Worm (Caenorhabditis elegans) whole organism, young adult: ENCODE measurements around the gene smim-14.

Source experiments
- C06A6.2 ChIP-seq: fragments of 200-800 bp; sonication (Bioruptor generic); conservative IDR thresholded peaks from 2 replicates; pipeline ENCODE4 v1.3.6; 2022; ENCODE audit warnings: missing genetic modification characterization, missing compliant biosample characterization
- T26A5.8 ChIP-seq: sonication (generic microtip); optimal IDR thresholded peaks from 2 replicates; lab custom pipeline; 2016; ENCODE audit warnings: missing genetic modification characterization, missing compliant biosample characterization
- atf-7 ChIP-seq: sonication (generic microtip); optimal IDR thresholded peaks from 2 replicates; lab custom pipeline; 2017; ENCODE audit warnings: mild to moderate bottlenecking, missing genetic modification characterization, missing compliant biosample characterization
- ceh-79 ChIP-seq: sonication (generic microtip); optimal IDR thresholded peaks from 2 replicates; lab custom pipeline; 2017; ENCODE audit warnings: mild to moderate bottlenecking, missing genetic modification characterization, missing compliant biosample characterization
- efl-1 ChIP-seq: fragments of 150-350 bp; optimal IDR thresholded peaks from 2 replicates; lab custom pipeline; 2014; ENCODE audit warnings: missing biosample characterization, missing genetic modification reagents, missing genetic modification characterization
- lin-54 ChIP-seq: fragments of 200-800 bp; sonication (Bioruptor generic); optimal IDR thresholded peaks from 2 replicates; lab custom pipeline; 2018; ENCODE audit warnings: mild to moderate bottlenecking, missing genetic modification characterization, missing compliant biosample characterization
- nfya-2 ChIP-seq: fragments of 200-800 bp; sonication (Bioruptor generic); IDR thresholded peaks from 2 replicates; pipeline ENCODE4 v1.3.6; 2022; ENCODE audit warnings: missing genetic modification reagents, missing genetic modification characterization, missing compliant biosample characterization

DNA sequence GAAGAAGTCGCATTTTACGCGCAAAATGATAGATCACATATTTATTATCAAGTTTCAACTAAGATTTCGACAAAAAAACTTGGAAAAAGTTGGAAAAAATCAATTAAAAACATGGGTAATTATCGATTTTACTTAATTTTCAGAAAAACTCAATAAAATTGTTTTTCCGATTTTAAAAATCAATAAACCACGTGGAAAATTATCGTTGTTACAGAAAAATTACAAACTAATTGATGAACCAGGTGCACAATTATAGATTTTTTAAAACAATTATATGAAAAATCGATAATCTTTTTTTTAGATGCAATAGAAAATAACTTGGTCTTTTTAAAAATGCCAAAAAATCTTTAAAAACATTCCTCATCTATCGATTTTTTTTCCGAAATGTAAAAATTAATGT is 38.9 kb downstream of the smim-14 start:
- TF ChIP-seq lin-54 (GFP tag; lab: Kevin White, UChicago) (no peak), T26A5.8 (no peak), C06A6.2 (no peak), atf-7 (tag; lab: Kevin White, UChicago) (no peak), efl-1 (GFP tag; lab: Kevin White, UChicago) (no peak), nfya-2 (GFP tag; lab: Robert Waterston, UW) (no peak), ceh-79 (no peak)
